Worm (Caenorhabditis elegans): ENCODE measurements around the gene srd-11.

ce11 chrV:13609806-13610205 lies 9.8 kb downstream of the srd-11 start:
- no peak for TF ChIP-seq aly-2 (tag; optimal IDR thresholded peaks at IDR 0.05)
- TF ChIP-seq lin-1 (GFP tag; IDR thresholded peaks at IDR 0.05), result no peak
- no peak for TF ChIP-seq hmg-1.1 (GFP tag; IDR thresholded peaks at IDR 0.05)
- TF ChIP-seq pqm-1 (tag; optimal IDR thresholded peaks at IDR 0.05), result no peak
- TF ChIP-seq nhr-102 (tag; optimal IDR thresholded peaks at IDR 0.05), result no peak
- no peak for TF ChIP-seq skn-1 (tag; optimal IDR thresholded peaks at IDR 0.05)
- no peak for TF ChIP-seq ztf-11 (tag; optimal IDR thresholded peaks at IDR 0.05)
- TF ChIP-seq zag-1 (tag; optimal IDR thresholded peaks at IDR 0.05), result no peak
- no peak for TF ChIP-seq jun-1 (tag; optimal IDR thresholded peaks at IDR 0.05)
- TF ChIP-seq snpc-4 (tag; optimal IDR thresholded peaks at IDR 0.05), result no peak
- TF ChIP-seq lin-38 (GFP tag; IDR thresholded peaks at IDR 0.05), result no peak
- no peak for TF ChIP-seq nhr-76 (tag; optimal IDR thresholded peaks at IDR 0.05)
- TF ChIP-seq lin-39 (tag; optimal IDR thresholded peaks at IDR 0.05), result no peak

Data from whole organism, L4 larva.